Fruit fly (Drosophila melanogaster) S2 (cell line): ENCODE data around the gene CG46516.
"Not testable (repeated sequence)": the region's sequence is repeated elsewhere in the genome, so short reads cannot be mapped to it uniquely, and the experiment has no call there.

Source experiments
- CG8478 ChIP-seq: fragments of >200 bp; optimal IDR thresholded peaks from 2 replicates; lab custom pipeline; 2018
- CTCF ChIP-seq, 2 experiments: fragments of >200 bp; optimal IDR thresholded peaks; 2 replicates each; lab custom pipeline; 2018

- TF ChIP-seq CG8478; CTCF (optimal IDR thresholded peaks at IDR 0.05; lab: Kevin White, UChicago): not testable (repeated sequence)
Observed at dm6 chrX:22196874-22197273, 15.3 kb upstream of the CG46516 start, which contains the start of gene CG46514.
